Fruit fly (Drosophila melanogaster): ENCODE measurements around the gene Lectin-galC1.

Lectin-galC1 gene

DNA sequence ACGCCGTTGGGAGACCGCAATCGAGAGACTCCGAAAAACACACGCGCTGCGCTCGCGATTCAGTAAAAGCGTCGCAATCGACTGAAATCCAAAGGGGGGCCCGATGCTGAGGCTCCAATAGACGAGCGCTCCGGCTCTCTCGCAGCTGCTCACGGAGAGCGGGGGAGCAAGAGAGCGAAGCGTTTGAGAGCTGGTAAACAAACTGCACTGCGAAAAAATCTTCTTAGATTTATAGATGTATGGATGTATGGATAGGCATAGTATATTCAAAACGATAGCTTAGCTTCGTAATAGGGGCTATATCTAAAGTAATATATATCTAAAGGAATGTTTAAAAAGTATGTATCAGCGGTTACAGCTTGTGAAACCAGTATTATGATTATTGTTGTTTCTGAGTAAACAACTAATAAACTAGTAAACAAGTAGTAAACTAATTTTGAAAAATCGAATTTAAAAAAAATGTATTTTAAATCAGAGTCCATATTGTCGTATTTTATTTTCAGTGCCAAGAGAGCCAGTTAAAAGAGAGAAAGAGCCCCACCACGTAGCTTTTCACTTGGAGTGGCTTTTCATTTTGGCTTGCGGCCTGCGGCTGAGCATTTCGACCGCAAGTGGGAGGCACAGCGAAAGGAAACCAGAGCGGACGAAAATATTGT, 6.3 kb downstream of the Lectin-galC1 start, which contains the start of the genes Alp12 and CG13085:
TSS of gene Alp12 (plus strand) at position 584 of the 656 bp plus-strand sequence.
TSS of gene CG13085 (plus strand) at position 584 of the 656 bp plus-strand sequence.
- TF ChIP-seq CG10979 (tag; optimal IDR thresholded peaks at IDR 0.05) (peak; percentile 98), HLH54F (GFP tag; optimal IDR thresholded peaks at IDR 0.05) (peak; percentile 91), CG1024 (GFP tag; IDR thresholded peaks at IDR 0.05) (peak; percentile 81), zfh1 (GFP tag; IDR thresholded peaks at IDR 0.05) (peak; percentile 91), gcm (GFP tag; optimal IDR thresholded peaks at IDR 0.05) (peak; percentile 99), Meics (GFP tag; optimal IDR thresholded peaks at IDR 0.05) (peak; percentile 99), CG4404 (GFP tag; IDR thresholded peaks at IDR 0.05) (peak; percentile 88), pzg (GFP tag; optimal IDR thresholded peaks at IDR 0.05) (peak; percentile 15), CG6175 (GFP tag; IDR thresholded peaks at IDR 0.05) (peak; percentile 91), Hr3 (GFP tag; optimal IDR thresholded peaks at IDR 0.05) (peak; percentile 98), MESR4 (GFP tag; optimal IDR thresholded peaks at IDR 0.05) (peak; percentile 39), CG10274 (GFP tag; optimal IDR thresholded peaks at IDR 0.05) (peak; percentile 89), HmgD (GFP tag; optimal IDR thresholded peaks at IDR 0.05) (peak; percentile 61), inv (GFP tag; IDR thresholded peaks at IDR 0.05; ENCODE audit: partially characterized antibody) (no peak), Adf1 (GFP tag; IDR thresholded peaks at IDR 0.05) (peak; percentile 83), CG13424 (tag; optimal IDR thresholded peaks at IDR 0.05) (peak; percentile 99), CG12744 (GFP tag; optimal IDR thresholded peaks at IDR 0.05) (peak; percentile 95), dmrt99B (tag; optimal IDR thresholded peaks at IDR 0.05) (peak; percentile 99), lbe (GFP tag; optimal IDR thresholded peaks at IDR 0.05) (peak; percentile 82), CG10209 (GFP tag; optimal IDR thresholded peaks at IDR 0.05) (peak; percentile 99), kay (GFP tag; optimal IDR thresholded peaks at IDR 0.05) (peak; percentile 95), Scr (GFP tag; IDR thresholded peaks at IDR 0.05; ENCODE audit: partially characterized antibody) (no peak), HmgZ (tag; optimal IDR thresholded peaks at IDR 0.05) (peak; percentile 98), pum (GFP tag; optimal IDR thresholded peaks at IDR 0.05) (peak; percentile 94), B-H2 (GFP tag; optimal IDR thresholded peaks at IDR 0.05) (peak; percentile 97), CG18599 (GFP tag; optimal IDR thresholded peaks at IDR 0.05) (peak; percentile 99), CG3838 (GFP tag; optimal IDR thresholded peaks at IDR 0.05) (peak; percentile 90), Pdp1 (GFP tag; optimal IDR thresholded peaks at IDR 0.05) (peak; percentile 93 to 95), CG11560 (tag; IDR thresholded peaks at IDR 0.05) (peak; percentile 90), HLH4C (GFP tag; IDR thresholded peaks at IDR 0.05; ENCODE audit: partially characterized antibody) (no peak), CG11247 (GFP tag; IDR thresholded peaks at IDR 0.05) (peak; percentile 92), C15 (GFP tag; IDR thresholded peaks at IDR 0.05) (peak; percentile 71; the same call in 2 of the 3 replicates), CG3726 (GFP tag; IDR thresholded peaks at IDR 0.05) (peak; percentile 92), CG8944 (GFP tag; optimal IDR thresholded peaks at IDR 0.05) (peak; percentile 87), CG17829 (tag; optimal IDR thresholded peaks at IDR 0.05) (peak; percentile 98), zf30C (GFP tag; optimal IDR thresholded peaks at IDR 0.05) (peak; percentile 95), CG12659 (GFP tag; optimal IDR thresholded peaks at IDR 0.05) (peak; percentile 100), pan (optimal IDR thresholded peaks at IDR 0.05) (no peak), pan (GFP tag; optimal IDR thresholded peaks at IDR 0.05 in 1 of 2, IDR thresholded peaks at IDR 0.05 in 1 of 2) (peak in 1 of 2 experiments; percentile 95), trh (GFP tag; optimal IDR thresholded peaks at IDR 0.05) (peak; percentile 91), CG5953 (GFP tag; IDR thresholded peaks at IDR 0.05) (peak; percentile 88), Doc3 (GFP tag; IDR thresholded peaks at IDR 0.05; ENCODE audit: partially characterized antibody) (no peak), p53 (GFP tag; optimal IDR thresholded peaks at IDR 0.05) (peak; percentile 86), CG2202 (tag; optimal IDR thresholded peaks at IDR 0.05) (peak; percentile 93), CG15479 (GFP tag; optimal IDR thresholded peaks at IDR 0.05) (no peak), CG3847 (GFP tag; IDR thresholded peaks at IDR 0.05) (peak; percentile 97), abd-A (tag; optimal IDR thresholded peaks at IDR 0.05) (peak; percentile 94), Dbx (GFP tag; IDR thresholded peaks at IDR 0.05) (peak; percentile 96), ash1 (GFP tag; optimal IDR thresholded peaks at IDR 0.05) (no peak)

Data from whole organism, embryonic.